Fruit fly (Drosophila melanogaster): ENCODE results near the gene Acsx2.
A peak's percentile ranks its signal among the peaks of the same experiment; 100 is the strongest.

- TF ChIP-seq CG6854 (GFP tag; optimal IDR thresholded peaks at IDR 0.05) (no peak), Optix (GFP tag; IDR thresholded peaks at IDR 0.05) (no peak), slou (GFP tag; optimal IDR thresholded peaks at IDR 0.05) (no peak), CG4820 (GFP tag; optimal IDR thresholded peaks at IDR 0.05) (no peak), zen (tag; optimal IDR thresholded peaks at IDR 0.05) (no peak), CG6765 (GFP tag; optimal IDR thresholded peaks at IDR 0.05) (no peak), CG2120 (GFP tag; optimal IDR thresholded peaks at IDR 0.05) (no peak), CG6683 (GFP tag; optimal IDR thresholded peaks at IDR 0.05) (no peak), Fer3 (tag; optimal IDR thresholded peaks at IDR 0.05) (no peak), slp2 (GFP tag; optimal IDR thresholded peaks at IDR 0.05) (no peak), Bdp1 (GFP tag; optimal IDR thresholded peaks at IDR 0.05) (peak; percentile 99), usp (GFP tag; optimal IDR thresholded peaks at IDR 0.05) (no peak)
Measured at dm6 chr3R:19802508-19802907, 24.0 kb downstream of the Acsx2 start.
